Worm (Caenorhabditis elegans) whole organism, L1 larva: ENCODE data around the gene fbxb-102.
A peak's percentile ranks its signal among the peaks of the same experiment; 100 is the strongest.
"Not testable (repeated sequence)": the region's sequence is repeated elsewhere in the genome, so short reads cannot be mapped to it uniquely, and the experiment has no call there.

Experiments used
- C04F5.9 ChIP-seq: sonication (generic microtip); optimal IDR thresholded peaks from 2 replicates; lab custom pipeline; 2016; ENCODE audit warnings: missing genetic modification characterization, missing compliant biosample characterization
- ama-1 ChIP-seq: fragments of 150-350 bp; optimal IDR thresholded peaks from 2 replicates; lab custom pipeline; 2014
- blmp-1 ChIP-seq: fragments of 150-350 bp; optimal IDR thresholded peaks from 2 replicates; lab custom pipeline; 2014; ENCODE audit warnings: missing biosample characterization, missing genetic modification characterization
- ceh-63 ChIP-seq: fragments of 200-800 bp; sonication (Bioruptor generic); optimal IDR thresholded peaks from 2 replicates; lab custom pipeline; 2018; ENCODE audit warnings: mild to moderate bottlenecking, missing genetic modification characterization, missing compliant biosample characterization
- ceh-82 ChIP-seq, 3 experiments: fragments of 150-350 bp in 1 of 3; sonication (generic microtip) in 2 of 3; optimal IDR thresholded peaks; 2 replicates each; lab custom pipeline; 2014 to 2017; ENCODE audit warnings: missing biosample characterization in 3 of 3, missing genetic modification characterization in 3 of 3
- ceh-90 ChIP-seq: sonication (generic microtip); optimal IDR thresholded peaks from 2 replicates; lab custom pipeline; 2016; ENCODE audit warnings: missing genetic modification characterization, missing compliant biosample characterization
- ces-1 ChIP-seq: fragments of 150-350 bp; optimal IDR thresholded peaks from 2 replicates; lab custom pipeline; 2014; ENCODE audit warnings: missing biosample characterization, missing genetic modification reagents, missing genetic modification characterization
- dpl-1 ChIP-seq, 3 experiments: fragments of 150-350 bp in 2 of 3; sonication (generic microtip) in 1 of 3; optimal IDR thresholded peaks; 2 replicates each; lab custom pipeline; 2014 to 2017; ENCODE audit warnings: missing biosample characterization in 3 of 3, missing genetic modification characterization in 3 of 3, missing genetic modification reagents in 3 of 3
- efl-1 ChIP-seq, 4 experiments: fragments of 150-350 bp; optimal IDR thresholded peaks in 3 of 4; peaks in 1 of 4; 1 replicate in 1 of 4; 2 replicates in 3 of 4; lab custom pipeline; 2014; ENCODE audit warnings: missing biosample characterization in 2 of 4, missing genetic modification characterization in 2 of 4, missing genetic modification reagents in 2 of 4
- egl-13 ChIP-seq: sonication (generic microtip); optimal IDR thresholded peaks from 2 replicates; lab custom pipeline; 2016; ENCODE audit warnings: missing genotype, missing genetic modification reagents, missing genetic modification characterization, missing compliant biosample characterization
- ets-5 ChIP-seq: fragments of 200-800 bp; sonication (Bioruptor generic); IDR thresholded peaks from 2 replicates; pipeline ENCODE4 v1.3.6; 2022; ENCODE audit warnings: missing genetic modification characterization, missing compliant biosample characterization
- fkh-4 ChIP-seq: sonication (generic microtip); optimal IDR thresholded peaks from 2 replicates; lab custom pipeline; 2016; ENCODE audit warnings: missing compliant biosample characterization, missing genetic modification characterization, borderline replicate concordance
- fkh-8 ChIP-seq: sonication (generic microtip); optimal IDR thresholded peaks from 2 replicates; lab custom pipeline; 2016; ENCODE audit warnings: mild to moderate bottlenecking, missing genetic modification characterization, missing compliant biosample characterization
- irx-1 ChIP-seq: sonication (generic microtip); optimal IDR thresholded peaks from 2 replicates; lab custom pipeline; 2016; ENCODE audit warnings: missing genetic modification characterization, missing compliant biosample characterization
- isw-1 ChIP-seq: fragments of 200-800 bp; sonication (Bioruptor generic); IDR thresholded peaks from 2 replicates; pipeline ENCODE4 v1.3.6; 2022; ENCODE audit warnings: missing genetic modification characterization, missing compliant biosample characterization
- lin-13 ChIP-seq: fragments of 150-350 bp; optimal IDR thresholded peaks from 2 replicates; lab custom pipeline; 2014; ENCODE audit warnings: missing biosample characterization, missing genetic modification reagents, missing genetic modification characterization
- lin-15B ChIP-seq: fragments of 150-350 bp; sonication (generic microtip); optimal IDR thresholded peaks from 3 replicates; lab custom pipeline; 2014; ENCODE audit warnings: missing biosample characterization, missing genetic modification characterization
- lsy-2 ChIP-seq, 2 experiments: fragments of 150-350 bp; optimal IDR thresholded peaks; 2 replicates each; lab custom pipeline; 2014; ENCODE audit warnings: missing biosample characterization in 2 of 2, missing genetic modification characterization in 2 of 2
- mab-9 ChIP-seq: fragments of 200-800 bp; sonication (Bioruptor generic); IDR thresholded peaks from 2 replicates; pipeline ENCODE4 v1.3.6; 2022; ENCODE audit warnings: missing genetic modification reagents, missing genetic modification characterization, missing compliant biosample characterization
- mef-2 ChIP-seq: fragments of 150-350 bp; optimal IDR thresholded peaks from 2 replicates; lab custom pipeline; 2014; ENCODE audit warnings: missing biosample characterization, missing genetic modification characterization
- mep-1 ChIP-seq: fragments of 150-350 bp; optimal IDR thresholded peaks from 2 replicates; lab custom pipeline; 2014; ENCODE audit warnings: missing biosample characterization, missing genetic modification characterization
- nhr-11 ChIP-seq: fragments of 150-350 bp; optimal IDR thresholded peaks from 2 replicates; lab custom pipeline; 2014; ENCODE audit warnings: missing biosample characterization, missing genetic modification characterization
- nhr-71 ChIP-seq: sonication (generic microtip); optimal IDR thresholded peaks from 2 replicates; lab custom pipeline; 2016; ENCODE audit warnings: mild to moderate bottlenecking, missing genetic modification characterization, moderate library complexity, missing compliant biosample characterization
- pag-3 ChIP-seq: sonication (generic microtip); optimal IDR thresholded peaks from 2 replicates; lab custom pipeline; 2017; ENCODE audit warnings: missing genetic modification characterization, mild to moderate bottlenecking, missing compliant biosample characterization, antibody characterized with exemption, borderline replicate concordance; ENCODE audit not compliant: insufficient read depth
- snpc-4 ChIP-seq: fragments of 150-350 bp; optimal IDR thresholded peaks from 2 replicates; lab custom pipeline; 2014; ENCODE audit warnings: missing biosample characterization, missing genetic modification characterization
- sup-37 ChIP-seq: fragments of 200-800 bp; sonication (Bioruptor generic); optimal IDR thresholded peaks from 2 replicates; lab custom pipeline; 2018; ENCODE audit warnings: mild to moderate bottlenecking, missing genetic modification characterization, missing compliant biosample characterization
- tbx-2 ChIP-seq: sonication (generic microtip); optimal IDR thresholded peaks from 2 replicates; lab custom pipeline; 2016; ENCODE audit warnings: missing genetic modification characterization, missing compliant biosample characterization
- tlp-1 ChIP-seq: fragments of 150-350 bp; optimal IDR thresholded peaks from 2 replicates; lab custom pipeline; 2014; ENCODE audit warnings: missing biosample characterization, missing genetic modification characterization
- unc-130 ChIP-seq: fragments of 150-350 bp; optimal IDR thresholded peaks from 2 replicates; lab custom pipeline; 2017; ENCODE audit warnings: missing biosample characterization, missing genetic modification characterization, inconsistent platforms
- unc-62 ChIP-seq: fragments of 150-350 bp; optimal IDR thresholded peaks from 2 replicates; lab custom pipeline; 2014; ENCODE audit warnings: missing biosample characterization, missing genetic modification reagents, missing genetic modification characterization
- unc-98 ChIP-seq: fragments of 200-800 bp; sonication (Bioruptor generic); IDR thresholded peaks from 2 replicates; pipeline ENCODE4 v1.3.6; 2022; ENCODE audit warnings: missing genetic modification characterization, missing compliant biosample characterization
- zip-4 ChIP-seq: fragments of 200-800 bp; sonication (Bioruptor generic); optimal IDR thresholded peaks from 2 replicates; lab custom pipeline; 2018; ENCODE audit warnings: mild to moderate bottlenecking, missing genetic modification characterization, moderate library complexity, missing compliant biosample characterization
- ztf-11 ChIP-seq, 2 experiments: sonication (generic microtip); optimal IDR thresholded peaks; 2 replicates each; lab custom pipeline; 2016 to 2017; ENCODE audit warnings: missing genetic modification characterization in 2 of 2, missing biosample characterization in 1 of 2, missing compliant biosample characterization in 1 of 2

fbxb-102 gene

ce11 chrII:12482622-12483021 lies at the start of gene fbxb-102:
TSS of gene fbxb-102 (plus strand) at chrII:12482922.
- no peak for TF ChIP-seq lin-13 (GFP tag; lab: Kevin White, UChicago)
- no peak for TF ChIP-seq isw-1
- no peak for TF ChIP-seq ces-1 (GFP tag; lab: Kevin White, UChicago)
- no peak for TF ChIP-seq mep-1 (tag; lab: Kevin White, UChicago)
- no peak for TF ChIP-seq lsy-2 (tag; optimal IDR thresholded peaks at IDR 0.05; lab: Kevin White, UChicago)
- no peak for TF ChIP-seq unc-130 (tag; lab: Kevin White, UChicago)

ce11 chrII:12435202-12435872 lies 47.4 kb upstream of the fbxb-102 start:
- TF ChIP-seq efl-1 (optimal IDR thresholded peaks at IDR 0.05; lab: Kevin White, UChicago) (no peak), efl-1 (GFP tag; optimal IDR thresholded peaks at IDR 0.05 in 1 of 2; lab: Kevin White, UChicago) (peak in 1 of 2 experiments; percentile 52), ceh-63 (GFP tag; lab: Kevin White, UChicago) (no peak), zip-4 (GFP tag; lab: Kevin White, UChicago) (no peak)

- TF ChIP-seq ceh-82 (tag; optimal IDR thresholded peaks at IDR 0.05; lab: Kevin White, UChicago), result no peak
- TF ChIP-seq blmp-1 (tag; lab: Kevin White, UChicago), result no peak
- TF ChIP-seq mef-2, result no peak
- TF ChIP-seq lin-15B (tag; lab: Kevin White, UChicago), result no peak
- no peak for TF ChIP-seq dpl-1 (GFP tag; optimal IDR thresholded peaks at IDR 0.05; lab: Kevin White, UChicago)
- no peak for TF ChIP-seq mab-9 (GFP tag; lab: Robert Waterston, UW)
- TF ChIP-seq unc-98 (GFP tag; lab: Robert Waterston, UW), result no peak
- no peak for TF ChIP-seq snpc-4 (tag; lab: Kevin White, UChicago)
- TF ChIP-seq irx-1 (tag; lab: Kevin White, UChicago), result no peak
- TF ChIP-seq sup-37 (GFP tag; lab: Kevin White, UChicago), result no peak
- TF ChIP-seq pag-3 (tag; lab: Kevin White, UChicago), result no peak
- no peak for TF ChIP-seq ceh-90
- no peak for TF ChIP-seq ztf-11 (tag; optimal IDR thresholded peaks at IDR 0.05; lab: Kevin White, UChicago)
- TF ChIP-seq unc-62 (GFP tag; lab: Kevin White, UChicago), result no peak
- TF ChIP-seq lsy-2 (tag; optimal IDR thresholded peaks at IDR 0.05; lab: Kevin White, UChicago), result no peak
- TF ChIP-seq ama-1 (lab: Kevin White, UChicago), result no peak
- TF ChIP-seq fkh-4 (tag; lab: Kevin White, UChicago), result no peak
- TF ChIP-seq tlp-1 (tag; lab: Kevin White, UChicago), result no peak
- TF ChIP-seq nhr-11 (tag; lab: Kevin White, UChicago), result no peak
Observed at ce11 chrII:12436717-12437116, 46.0 kb upstream of the fbxb-102 start.

ce11 chrII:12438441-12438840 lies 44.3 kb upstream of the fbxb-102 start, which contains the start of gene Y57A10C.9:
TSS of gene Y57A10C.9 (minus strand) at chrII:12438541.
- TF ChIP-seq C04F5.9 (tag; lab: Kevin White, UChicago) (no peak), fkh-8 (tag; lab: Kevin White, UChicago) (no peak), snpc-4 (tag; lab: Kevin White, UChicago) (no peak), unc-98 (GFP tag; lab: Robert Waterston, UW) (no peak), egl-13 (tag; lab: Kevin White, UChicago) (no peak), ets-5 (GFP tag; lab: Robert Waterston, UW) (no peak), nhr-71 (tag; lab: Kevin White, UChicago) (peak; percentile 1)

- TF ChIP-seq pag-3 (tag; lab: Kevin White, UChicago); tbx-2 (tag; lab: Kevin White, UChicago); dpl-1 (GFP tag; optimal IDR thresholded peaks at IDR 0.05; lab: Kevin White, UChicago): not testable (repeated sequence)
Observed at ce11 chrII:12441164-12441563, 41.6 kb upstream of the fbxb-102 start, which contains the start of gene Y57A10C.10. TSS of gene Y57A10C.10 (minus strand) at chrII:12441264.
